Worm (Caenorhabditis elegans) whole organism, L3 larva: ENCODE results near the gene ptr-18.

Experiments
- R02D3.7 ChIP-seq: fragments of 150-350 bp; optimal IDR thresholded peaks from 2 replicates; lab custom pipeline; 2014; ENCODE audit warnings: missing biosample characterization, missing genetic modification characterization
- ZK546.5 ChIP-seq: sonication (generic microtip); optimal IDR thresholded peaks from 2 replicates; lab custom pipeline; 2017; ENCODE audit warnings: missing biosample characterization, missing genetic modification characterization
- aly-2 ChIP-seq: fragments of 150-350 bp; optimal IDR thresholded peaks from 2 replicates; lab custom pipeline; 2014; ENCODE audit warnings: missing biosample characterization, missing genetic modification characterization
- ama-1 ChIP-seq: fragments of 150-350 bp; optimal IDR thresholded peaks from 2 replicates; lab custom pipeline; 2018
- ceh-16 ChIP-seq: sonication (generic microtip); optimal IDR thresholded peaks from 2 replicates; lab custom pipeline; 2017; ENCODE audit warnings: missing biosample characterization, missing genetic modification characterization
- ceh-28 ChIP-seq: fragments of 150-350 bp; optimal IDR thresholded peaks from 2 replicates; lab custom pipeline; 2014; ENCODE audit warnings: missing biosample characterization, missing genetic modification reagents, missing genetic modification characterization
- ceh-82 ChIP-seq: fragments of 150-350 bp; optimal IDR thresholded peaks from 2 replicates; lab custom pipeline; 2014; ENCODE audit warnings: missing biosample characterization, missing genetic modification characterization
- ceh-9 ChIP-seq: sonication (generic microtip); optimal IDR thresholded peaks from 2 replicates; lab custom pipeline; 2018; ENCODE audit warnings: missing biosample characterization, missing genetic modification characterization
- daf-12 ChIP-seq: fragments of 150-350 bp; optimal IDR thresholded peaks from 2 replicates; lab custom pipeline; 2014; ENCODE audit warnings: missing biosample characterization, missing genetic modification reagents, missing genetic modification characterization
- egl-27 ChIP-seq: sonication (generic microtip); optimal IDR thresholded peaks from 4 replicates; lab custom pipeline; 2017; ENCODE audit warnings: missing biosample characterization, missing genetic modification reagents, missing genetic modification characterization
- egl-5 ChIP-seq: fragments of 150-350 bp; optimal IDR thresholded peaks from 2 replicates; lab custom pipeline; 2017; ENCODE audit warnings: missing biosample characterization, missing genetic modification reagents, missing genetic modification characterization, inconsistent platforms
- elt-1 ChIP-seq: fragments of 150-350 bp; optimal IDR thresholded peaks from 2 replicates; lab custom pipeline; 2014; ENCODE audit warnings: missing biosample characterization, missing genetic modification characterization
- elt-2 ChIP-seq: sonication (generic microtip); optimal IDR thresholded peaks from 2 replicates; lab custom pipeline; 2016; ENCODE audit warnings: missing genetic modification reagents, mild to moderate bottlenecking, missing genetic modification characterization, missing compliant biosample characterization
- elt-3 ChIP-seq, 3 experiments: fragments of 150-350 bp in 1 of 3; sonication (generic microtip) in 2 of 3; optimal IDR thresholded peaks; 2 replicates in 2 of 3; 4 replicates in 1 of 3; lab custom pipeline; 2014 to 2017; ENCODE audit warnings: missing biosample characterization in 3 of 3, missing genetic modification characterization in 3 of 3
- eor-1 ChIP-seq, 2 experiments: fragments of 150-350 bp; optimal IDR thresholded peaks; 2 replicates each; lab custom pipeline; 2014 to 2018; ENCODE audit warnings: missing biosample characterization in 2 of 2, missing genetic modification characterization in 2 of 2
- fkh-10 ChIP-seq: sonication (generic microtip); optimal IDR thresholded peaks from 2 replicates; lab custom pipeline; 2017; ENCODE audit warnings: missing biosample characterization, missing genetic modification reagents, missing genetic modification characterization
- fkh-2 ChIP-seq: fragments of 150-350 bp; optimal IDR thresholded peaks from 2 replicates; lab custom pipeline; 2014; ENCODE audit warnings: missing biosample characterization, missing genetic modification reagents, missing genetic modification characterization
- fos-1 ChIP-seq: fragments of 150-350 bp; optimal IDR thresholded peaks from 2 replicates; lab custom pipeline; 2014; ENCODE audit warnings: missing biosample characterization, missing genetic modification characterization
- hmg-11 ChIP-seq: sonication (generic microtip); optimal IDR thresholded peaks from 2 replicates; lab custom pipeline; 2016; ENCODE audit warnings: missing genetic modification characterization, missing compliant biosample characterization
- jun-1 ChIP-seq: fragments of 150-350 bp; optimal IDR thresholded peaks from 2 replicates; lab custom pipeline; 2014; ENCODE audit warnings: missing biosample characterization, missing genetic modification reagents, missing genetic modification characterization
- lin-15B ChIP-seq: fragments of 150-350 bp; optimal IDR thresholded peaks from 2 replicates; lab custom pipeline; 2014; ENCODE audit warnings: missing biosample characterization, missing genetic modification characterization
- lin-39 ChIP-seq: fragments of 150-350 bp; optimal IDR thresholded peaks from 2 replicates; lab custom pipeline; 2018; ENCODE audit warnings: missing biosample characterization, missing genetic modification reagents, missing genetic modification characterization
- mdl-1 ChIP-seq: fragments of 150-350 bp; optimal IDR thresholded peaks from 2 replicates; lab custom pipeline; 2014; ENCODE audit warnings: missing biosample characterization, missing genetic modification characterization
- mml-1 ChIP-seq: fragments of 150-350 bp; sonication (generic microtip); optimal IDR thresholded peaks from 3 replicates; lab custom pipeline; 2014; ENCODE audit warnings: missing biosample characterization, missing genetic modification characterization
- nfya-1 ChIP-seq: sonication (generic microtip); optimal IDR thresholded peaks from 2 replicates; lab custom pipeline; 2017; ENCODE audit warnings: missing genetic modification characterization, mild to moderate bottlenecking, missing compliant biosample characterization, antibody characterized with exemption, moderate library complexity; ENCODE audit not compliant: insufficient read depth
- nhr-11 ChIP-seq: fragments of 150-350 bp; optimal IDR thresholded peaks from 2 replicates; lab custom pipeline; 2014; ENCODE audit warnings: missing biosample characterization, missing genetic modification characterization
- nhr-12 ChIP-seq: fragments of 150-350 bp; optimal IDR thresholded peaks from 2 replicates; lab custom pipeline; 2014; ENCODE audit warnings: missing biosample characterization, missing genetic modification characterization
- nhr-23 ChIP-seq: fragments of 150-350 bp; optimal IDR thresholded peaks from 2 replicates; lab custom pipeline; 2014; ENCODE audit warnings: missing biosample characterization, missing genetic modification reagents, missing genetic modification characterization
- nhr-237 ChIP-seq: fragments of 150-350 bp; optimal IDR thresholded peaks from 2 replicates; lab custom pipeline; 2014; ENCODE audit warnings: missing biosample characterization, missing genetic modification characterization
- nhr-25 ChIP-seq: sonication (generic microtip); optimal IDR thresholded peaks from 2 replicates; lab custom pipeline; 2017; ENCODE audit warnings: missing biosample characterization, missing genetic modification characterization
- nhr-28 ChIP-seq: fragments of 150-350 bp; optimal IDR thresholded peaks from 2 replicates; lab custom pipeline; 2014; ENCODE audit warnings: missing biosample characterization, missing genetic modification characterization
- nhr-43 ChIP-seq: sonication (generic microtip); optimal IDR thresholded peaks from 2 replicates; lab custom pipeline; 2016; ENCODE audit warnings: mild to moderate bottlenecking, missing genetic modification characterization, missing compliant biosample characterization; ENCODE audit not compliant: poor library complexity, severe bottlenecking
- nhr-67 ChIP-seq: fragments of 150-350 bp; optimal IDR thresholded peaks from 2 replicates; lab custom pipeline; 2014; ENCODE audit warnings: missing biosample characterization, missing genetic modification characterization
- nhr-76 ChIP-seq: fragments of 150-350 bp; sonication (generic microtip); optimal IDR thresholded peaks from 5 replicates; lab custom pipeline; 2014; ENCODE audit warnings: missing biosample characterization, missing genetic modification characterization
- nhr-77 ChIP-seq: fragments of 150-350 bp; optimal IDR thresholded peaks from 2 replicates; lab custom pipeline; 2014; ENCODE audit warnings: missing biosample characterization, missing genetic modification characterization
- pha-4 ChIP-seq: fragments of 150-350 bp; optimal IDR thresholded peaks from 2 replicates; lab custom pipeline; 2014; ENCODE audit warnings: missing biosample characterization, missing genetic modification reagents, missing genetic modification characterization
- pqm-1 ChIP-seq: fragments of 150-350 bp; optimal IDR thresholded peaks from 2 replicates; lab custom pipeline; 2017; ENCODE audit warnings: missing biosample characterization, missing genetic modification characterization, inconsistent platforms
- sea-2 ChIP-seq: fragments of 150-350 bp; sonication (generic microtip); optimal IDR thresholded peaks from 4 replicates; lab custom pipeline; 2014; ENCODE audit warnings: missing biosample characterization, missing genetic modification reagents, missing genetic modification characterization
- skn-1 ChIP-seq: fragments of 150-350 bp; optimal IDR thresholded peaks from 2 replicates; lab custom pipeline; 2014; ENCODE audit warnings: missing biosample characterization, missing genetic modification characterization
- snpc-4 ChIP-seq: fragments of 150-350 bp; optimal IDR thresholded peaks from 2 replicates; lab custom pipeline; 2014; ENCODE audit warnings: missing biosample characterization, missing genetic modification characterization
- tbx-2 ChIP-seq: sonication (generic microtip); optimal IDR thresholded peaks from 2 replicates; lab custom pipeline; 2016; ENCODE audit warnings: mild to moderate bottlenecking, missing genetic modification characterization, missing compliant biosample characterization
- unc-39 ChIP-seq: sonication (generic microtip); optimal IDR thresholded peaks from 4 replicates; lab custom pipeline; 2017; ENCODE audit warnings: missing biosample characterization, missing genetic modification characterization
- unc-62 ChIP-seq: fragments of 150-350 bp; sonication (generic microtip); optimal IDR thresholded peaks from 4 replicates; lab custom pipeline; 2014; ENCODE audit warnings: missing biosample characterization, missing genetic modification reagents, missing genetic modification characterization
- zag-1 ChIP-seq: fragments of 150-350 bp; optimal IDR thresholded peaks from 2 replicates; lab custom pipeline; 2014; ENCODE audit warnings: missing biosample characterization, missing genetic modification characterization
- ztf-11 ChIP-seq: fragments of 150-350 bp; optimal IDR thresholded peaks from 2 replicates; lab custom pipeline; 2014; ENCODE audit warnings: missing biosample characterization, missing genetic modification characterization
- ztf-4 ChIP-seq: fragments of 150-350 bp; optimal IDR thresholded peaks from 2 replicates; lab custom pipeline; 2014; ENCODE audit warnings: missing biosample characterization, missing genetic modification characterization

Gene ptr-18

ce11 chrII:12994009-12994788 lies 28.9 kb downstream of the ptr-18 start:
- TF ChIP-seq nhr-23: no peak
- TF ChIP-seq daf-12 (tag; lab: Kevin White, UChicago): no peak
- no peak for TF ChIP-seq egl-27
- TF ChIP-seq elt-3 (tag; optimal IDR thresholded peaks at IDR 0.05; lab: Kevin White, UChicago): no peak
- TF ChIP-seq elt-2: peak; percentile 25
- TF ChIP-seq fkh-10 (GFP tag; lab: Kevin White, UChicago): no peak
- TF ChIP-seq nhr-28 (tag; lab: Kevin White, UChicago): no peak
- TF ChIP-seq nhr-43 (tag; lab: Kevin White, UChicago): peak; percentile 39
- no peak for TF ChIP-seq ztf-4 (tag; lab: Kevin White, UChicago)
- peak; percentile 85 for TF ChIP-seq ama-1 (lab: Kevin White, UChicago)
- TF ChIP-seq aly-2 (tag; lab: Kevin White, UChicago): no peak
- TF ChIP-seq fkh-2: no peak
- TF ChIP-seq mdl-1 (tag; lab: Kevin White, UChicago): no peak
- TF ChIP-seq pha-4: no peak
- TF ChIP-seq unc-62 (GFP tag; lab: Kevin White, UChicago): no peak
- TF ChIP-seq lin-39 (tag; lab: Kevin White, UChicago): no peak
- TF ChIP-seq sea-2 (GFP tag; lab: Kevin White, UChicago): no peak
- no peak for TF ChIP-seq pqm-1
- TF ChIP-seq, all 47 proteins: peak for 3

ce11 chrII:12995322-12995721 lies 30.0 kb downstream of the ptr-18 start:
- TF ChIP-seq elt-1 (tag; lab: Kevin White, UChicago): no peak
- peak; percentile 61 for TF ChIP-seq ama-1 (lab: Kevin White, UChicago)
- TF ChIP-seq pqm-1: no peak
- TF ChIP-seq fos-1 (tag; lab: Kevin White, UChicago): no peak

- no peak for TF ChIP-seq lin-39 (tag; lab: Kevin White, UChicago)
- peak; percentile 26 for TF ChIP-seq nhr-23
- TF ChIP-seq elt-1 (tag; lab: Kevin White, UChicago): no peak
- TF ChIP-seq lin-15B: no peak
- no peak for TF ChIP-seq jun-1
- no peak for TF ChIP-seq mml-1 (tag; lab: Kevin White, UChicago)
- no peak for TF ChIP-seq skn-1 (tag; lab: Kevin White, UChicago)
- peak; percentile 86 for TF ChIP-seq pqm-1
- TF ChIP-seq eor-1 (tag; optimal IDR thresholded peaks at IDR 0.05; lab: Kevin White, UChicago): no peak
- no peak for TF ChIP-seq nhr-28 (tag; lab: Kevin White, UChicago)
- TF ChIP-seq unc-62 (GFP tag; lab: Kevin White, UChicago): no peak
- no peak for TF ChIP-seq daf-12 (tag; lab: Kevin White, UChicago)
- TF ChIP-seq ztf-4 (tag; lab: Kevin White, UChicago): no peak
- no peak for TF ChIP-seq elt-3 (tag; optimal IDR thresholded peaks at IDR 0.05; lab: Kevin White, UChicago)
- TF ChIP-seq egl-5: no peak
- TF ChIP-seq nfya-1: peak; percentile 41
- no peak for TF ChIP-seq zag-1
- peak; percentile 25 for TF ChIP-seq snpc-4
- TF ChIP-seq ceh-82: no peak
- TF ChIP-seq egl-27: no peak
- no peak for TF ChIP-seq nhr-77
- TF ChIP-seq nhr-67 (tag; lab: Kevin White, UChicago): no peak
- TF ChIP-seq nhr-12: no peak
- TF ChIP-seq sea-2 (GFP tag; lab: Kevin White, UChicago): no peak
- no peak for TF ChIP-seq hmg-11 (tag; lab: Kevin White, UChicago)
- no peak for TF ChIP-seq R02D3.7 (tag; lab: Kevin White, UChicago)
- no peak for TF ChIP-seq fkh-10 (GFP tag; lab: Kevin White, UChicago)
- no peak for TF ChIP-seq ceh-28 (tag; lab: Kevin White, UChicago)
- TF ChIP-seq fkh-2: no peak
- TF ChIP-seq aly-2 (tag; lab: Kevin White, UChicago): no peak
- TF ChIP-seq tbx-2 (tag; lab: Kevin White, UChicago): no peak
- TF ChIP-seq nhr-43 (tag; lab: Kevin White, UChicago): peak; percentile 84
- peak; percentile 63 for TF ChIP-seq elt-2
- TF ChIP-seq nhr-237 (tag; lab: Kevin White, UChicago): no peak
- no peak for TF ChIP-seq ceh-9 (tag; lab: Kevin White, UChicago)
- TF ChIP-seq nhr-25 (tag; lab: Kevin White, UChicago): no peak
- no peak for TF ChIP-seq fos-1 (tag; lab: Kevin White, UChicago)
- TF ChIP-seq unc-39 (tag; lab: Kevin White, UChicago): no peak
- no peak for TF ChIP-seq ceh-16 (tag; lab: Kevin White, UChicago)
- peak; percentile 93 for TF ChIP-seq pha-4
- no peak for TF ChIP-seq nhr-11 (tag; lab: Kevin White, UChicago)
- TF ChIP-seq ztf-11 (tag; lab: Kevin White, UChicago): no peak
- no peak for TF ChIP-seq ZK546.5
- TF ChIP-seq ama-1 (lab: Kevin White, UChicago): no peak
- no peak for TF ChIP-seq nhr-76
Measured at ce11 chrII:12996249-12996648, 30.9 kb downstream of the ptr-18 start, which contains the start of gene hphd-1. Gene hphd-1, minus strand, starts transcription at chrII:12996571.
